Comparison of ENCODE assay signal across 5 worm cellular contexts in the genomic region with DNA sequence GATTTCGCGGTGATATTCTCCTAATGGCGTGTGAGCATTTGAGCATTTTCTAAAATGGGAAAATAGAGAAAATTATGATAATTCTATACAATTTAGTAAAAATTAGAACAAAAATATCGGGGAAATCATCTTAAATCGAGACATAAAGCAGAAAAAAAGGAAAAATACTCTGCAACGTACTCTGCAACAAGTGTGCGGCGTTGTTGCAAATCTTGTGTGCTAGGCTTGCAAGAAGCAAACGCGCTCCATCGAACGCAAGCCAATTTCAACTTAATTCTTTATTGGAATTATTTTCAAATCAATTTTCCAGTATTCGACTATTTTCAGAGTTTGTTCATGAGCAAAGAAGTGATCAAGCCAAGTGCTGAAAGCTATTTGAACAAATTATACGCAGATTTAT.
TF ChIP-seq lines count a peak whose summit lies in the region.

A gene (minus strand): TSS at position 49 of the 400 bp plus-strand sequence.
A gene (plus strand): TSS at position 282 of the 400 bp plus-strand sequence.
A gene (plus strand): TSS at position 338 of the 400 bp plus-strand sequence.

TF ChIP-seq in whole organism, L1 larva, 84 proteins besides CTCF, POLR2A, EP300 and RAD21 (continues in another document):
- peak; percentile 79 for TF ChIP-seq lin-13 (GFP tag; optimal IDR thresholded peaks at IDR 0.05; lab: Kevin White, UChicago)
- TF ChIP-seq pag-3 (tag; optimal IDR thresholded peaks at IDR 0.05; lab: Kevin White, UChicago; ENCODE audit: borderline replicate concordance, insufficient read depth), result no peak
- TF ChIP-seq fkh-4 (tag; optimal IDR thresholded peaks at IDR 0.05; lab: Kevin White, UChicago; ENCODE audit: borderline replicate concordance), result no peak
- peak; percentile 12 for TF ChIP-seq elt-2 (tag; optimal IDR thresholded peaks at IDR 0.05; lab: Kevin White, UChicago)
- TF ChIP-seq nhr-237 (tag; optimal IDR thresholded peaks at IDR 0.05; lab: Kevin White, UChicago), result no peak
- peak; percentile 85 for TF ChIP-seq rnt-1 (tag; optimal IDR thresholded peaks at IDR 0.05; lab: Kevin White, UChicago)
- TF ChIP-seq snu-23 (GFP tag; optimal IDR thresholded peaks at IDR 0.05; lab: Kevin White, UChicago), result peak; percentile 83
- TF ChIP-seq zip-4 (GFP tag; optimal IDR thresholded peaks at IDR 0.05; lab: Kevin White, UChicago), result no peak
- TF ChIP-seq unc-98 (GFP tag; IDR thresholded peaks at IDR 0.05; lab: Robert Waterston, UW), result no peak
- peak; percentile 19 for TF ChIP-seq F16B12.6 (tag; optimal IDR thresholded peaks at IDR 0.05; lab: Kevin White, UChicago)
- TF ChIP-seq tbx-2 (tag; optimal IDR thresholded peaks at IDR 0.05; lab: Kevin White, UChicago), result peak; percentile 75
- TF ChIP-seq lir-3 (tag; optimal IDR thresholded peaks at IDR 0.05; lab: Kevin White, UChicago; ENCODE audit: poor library complexity), result peak; percentile 65
- peak; percentile 69 for TF ChIP-seq vab-15 (tag; optimal IDR thresholded peaks at IDR 0.05; lab: Kevin White, UChicago)
- peak; percentile 78 for TF ChIP-seq dsc-1 (tag; optimal IDR thresholded peaks at IDR 0.05; lab: Kevin White, UChicago)
- TF ChIP-seq aha-1 (tag; optimal IDR thresholded peaks at IDR 0.05; lab: Kevin White, UChicago), result no peak
- TF ChIP-seq blmp-1 (tag; optimal IDR thresholded peaks at IDR 0.05; lab: Kevin White, UChicago), result peak; percentile 75

TF ChIP-seq in whole organism, L3 larva, 47 proteins besides CTCF, POLR2A, EP300 and RAD21 (continues in another document):
- TF ChIP-seq mml-1 (tag; optimal IDR thresholded peaks at IDR 0.05; lab: Kevin White, UChicago), result no peak
- no peak for TF ChIP-seq nhr-77 (tag; optimal IDR thresholded peaks at IDR 0.05; lab: Kevin White, UChicago)
- peak; percentile 28 for TF ChIP-seq elt-2 (tag; optimal IDR thresholded peaks at IDR 0.05; lab: Kevin White, UChicago)
- TF ChIP-seq ceh-28 (tag; optimal IDR thresholded peaks at IDR 0.05; lab: Kevin White, UChicago), result peak; percentile 54
- peak; percentile 95 for TF ChIP-seq egl-5 (tag; optimal IDR thresholded peaks at IDR 0.05; lab: Kevin White, UChicago)
- TF ChIP-seq sea-2 (GFP tag; optimal IDR thresholded peaks at IDR 0.05; lab: Kevin White, UChicago), result no peak
- peak; percentile 32 for TF ChIP-seq skn-1 (tag; optimal IDR thresholded peaks at IDR 0.05; lab: Kevin White, UChicago)
- no peak for TF ChIP-seq egl-27 (tag; optimal IDR thresholded peaks at IDR 0.05; lab: Kevin White, UChicago)
- TF ChIP-seq eor-1 (tag; optimal IDR thresholded peaks at IDR 0.05; lab: Kevin White, UChicago), result no peak
- peak; percentile 70 for TF ChIP-seq lin-39 (tag; optimal IDR thresholded peaks at IDR 0.05; lab: Kevin White, UChicago)
- no peak for TF ChIP-seq ztf-4 (tag; optimal IDR thresholded peaks at IDR 0.05; lab: Kevin White, UChicago)
- no peak for TF ChIP-seq lsy-12 (tag; optimal IDR thresholded peaks at IDR 0.05; lab: Kevin White, UChicago)
- TF ChIP-seq nhr-25 (tag; optimal IDR thresholded peaks at IDR 0.05; lab: Kevin White, UChicago), result peak; percentile 72
- TF ChIP-seq ceh-16 (tag; optimal IDR thresholded peaks at IDR 0.05; lab: Kevin White, UChicago), result no peak
- no peak for TF ChIP-seq nhr-12 (tag; optimal IDR thresholded peaks at IDR 0.05; lab: Kevin White, UChicago)
- TF ChIP-seq ztf-11 (tag; optimal IDR thresholded peaks at IDR 0.05; lab: Kevin White, UChicago), result no peak
- TF ChIP-seq zag-1 (tag; optimal IDR thresholded peaks at IDR 0.05; lab: Kevin White, UChicago), result no peak
- peak; percentile 66 for TF ChIP-seq hmg-11 (tag; optimal IDR thresholded peaks at IDR 0.05; lab: Kevin White, UChicago)
- TF ChIP-seq fkh-2 (tag; optimal IDR thresholded peaks at IDR 0.05; lab: Kevin White, UChicago), result no peak

TF ChIP-seq in whole organism, early embryonic, 17 proteins besides CTCF, POLR2A, EP300 and RAD21:
- no peak for TF ChIP-seq ama-1 (optimal IDR thresholded peaks at IDR 0.05; lab: Kevin White, UChicago)
- TF ChIP-seq scrt-1 (GFP tag; IDR thresholded peaks at IDR 0.05; lab: Robert Waterston, UW), result peak; percentile 67; the same call in 1 of the 2 replicates
- TF ChIP-seq tbx-11 (GFP tag; IDR thresholded peaks at IDR 0.05; lab: Robert Waterston, UW), result peak; percentile 58; the same call in 1 of the 2 replicates
- TF ChIP-seq hmbx-1 (tag; optimal IDR thresholded peaks at IDR 0.05; lab: Kevin White, UChicago), result peak; percentile 48
- TF ChIP-seq tra-4 (tag; optimal IDR thresholded peaks at IDR 0.05; lab: Kevin White, UChicago), result no peak
- peak; percentile 65 for TF ChIP-seq ceh-36 (tag; optimal IDR thresholded peaks at IDR 0.05; lab: Kevin White, UChicago)
- TF ChIP-seq B0310.2 (tag; optimal IDR thresholded peaks at IDR 0.05; lab: Kevin White, UChicago), result no peak
- peak; percentile 19 for TF ChIP-seq hmg-4 (GFP tag; optimal IDR thresholded peaks at IDR 0.05; lab: Kevin White, UChicago)
- TF ChIP-seq sea-1 (GFP tag; conservative IDR thresholded peaks at IDR 0.05; lab: Robert Waterston, UW), result peak; percentile 77
- peak; percentile 61 for TF ChIP-seq flt-1 (GFP tag; IDR thresholded peaks at IDR 0.05; lab: Robert Waterston, UW)
- peak; percentile 53 for TF ChIP-seq aly-1 (tag; optimal IDR thresholded peaks at IDR 0.05; lab: Kevin White, UChicago)
- peak; percentile 23 for TF ChIP-seq hnd-1 (tag; optimal IDR thresholded peaks at IDR 0.05; lab: Kevin White, UChicago)
- peak; percentile 26 for TF ChIP-seq ets-7 (tag; optimal IDR thresholded peaks at IDR 0.05; lab: Kevin White, UChicago)
- peak; percentile 60 for TF ChIP-seq ceh-13 (GFP tag; optimal IDR thresholded peaks at IDR 0.05; lab: Kevin White, UChicago)
- peak; percentile 88 for TF ChIP-seq F13C5.2 (tag; optimal IDR thresholded peaks at IDR 0.05; lab: Kevin White, UChicago)
- peak; percentile 69 for TF ChIP-seq pes-1 (GFP tag; IDR thresholded peaks at IDR 0.05; lab: Robert Waterston, UW)
- TF ChIP-seq tbx-37 (GFP tag; conservative IDR thresholded peaks at IDR 0.05; lab: Robert Waterston, UW), result peak; percentile 58; the same call in 1 of the 2 replicates

TF ChIP-seq in whole organism, midembryonic, 9 proteins besides CTCF, POLR2A, EP300 and RAD21:
- TF ChIP-seq ztf-23 (GFP tag; IDR thresholded peaks at IDR 0.05; lab: Robert Waterston, UW), result peak; percentile 82; the same call in 1 of the 2 replicates
- peak; percentile 54; the same call in 1 of the 2 replicates for TF ChIP-seq tab-1 (GFP tag; IDR thresholded peaks at IDR 0.05; lab: Robert Waterston, UW)
- TF ChIP-seq cog-1 (tag; optimal IDR thresholded peaks at IDR 0.05; lab: Kevin White, UChicago), result peak; percentile 24
- no peak for TF ChIP-seq ref-1 (GFP tag; conservative IDR thresholded peaks at IDR 0.05; lab: Robert Waterston, UW)
- TF ChIP-seq ztf-29 (GFP tag; IDR thresholded peaks at IDR 0.05; lab: Robert Waterston, UW), result peak; percentile 79
- TF ChIP-seq med-1 (GFP tag; optimal IDR thresholded peaks at IDR 0.05; lab: Kevin White, UChicago; ENCODE audit: insufficient read depth), result peak; percentile 88
- no peak for TF ChIP-seq T22C8.4 (GFP tag; IDR thresholded peaks at IDR 0.05; lab: Robert Waterston, UW)
- peak; percentile 86 for TF ChIP-seq flt-1 (GFP tag; IDR thresholded peaks at IDR 0.05; lab: Robert Waterston, UW)
- TF ChIP-seq klf-2 (GFP tag; conservative IDR thresholded peaks at IDR 0.05; lab: Robert Waterston, UW), result peak; percentile 80

TF ChIP-seq in whole organism, young adult, 124 proteins besides CTCF, POLR2A, EP300 and RAD21 (continues in another document):
- TF ChIP-seq snpc-3.4 (tag; optimal IDR thresholded peaks at IDR 0.05; lab: Kevin White, UChicago) (peak; percentile 3), pbrm-1 (GFP tag; IDR thresholded peaks at IDR 0.05; lab: Robert Waterston, UW) (no peak), mes-4 (tag; optimal IDR thresholded peaks at IDR 0.05; lab: Kevin White, UChicago) (no peak), lag-1 (GFP tag; IDR thresholded peaks at IDR 0.05; lab: Robert Waterston, UW) (no peak), F37B4.10 (GFP tag; IDR thresholded peaks at IDR 0.05; lab: Robert Waterston, UW) (no peak), let-607 (tag; optimal IDR thresholded peaks at IDR 0.05; lab: Kevin White, UChicago) (no peak), F22D6.2 (tag; optimal IDR thresholded peaks at IDR 0.05; lab: Kevin White, UChicago) (no peak), madf-8 (GFP tag; conservative IDR thresholded peaks at IDR 0.05; lab: Robert Waterston, UW) (no peak), hlh-12 (tag; optimal IDR thresholded peaks at IDR 0.05; lab: Kevin White, UChicago) (no peak), egl-18 (GFP tag; IDR thresholded peaks at IDR 0.05; lab: Robert Waterston, UW) (no peak), efl-1 (GFP tag; optimal IDR thresholded peaks at IDR 0.05; lab: Kevin White, UChicago) (peak; percentile 38), K12H6.12 (tag; optimal IDR thresholded peaks at IDR 0.05; lab: Kevin White, UChicago) (no peak), egl-44 (GFP tag; IDR thresholded peaks at IDR 0.05; lab: Robert Waterston, UW) (no peak), B0035.1 (tag; optimal IDR thresholded peaks at IDR 0.05; lab: Kevin White, UChicago) (no peak), bed-1 (GFP tag; IDR thresholded peaks at IDR 0.05; lab: Robert Waterston, UW) (no peak), Y95B8A.8 (GFP tag; IDR thresholded peaks at IDR 0.05; lab: Robert Waterston, UW) (no peak), ztf-18 (tag; optimal IDR thresholded peaks at IDR 0.05; lab: Kevin White, UChicago) (peak; percentile 39), ceh-58 (GFP tag; IDR thresholded peaks at IDR 0.05; lab: Robert Waterston, UW) (no peak), F10E7.11 (tag; optimal IDR thresholded peaks at IDR 0.05; lab: Kevin White, UChicago) (no peak), F57C9.4 (tag; optimal IDR thresholded peaks at IDR 0.05; lab: Kevin White, UChicago) (no peak), somi-1 (GFP tag; optimal IDR thresholded peaks at IDR 0.05; lab: Kevin White, UChicago) (no peak), akir-1 (GFP tag; optimal IDR thresholded peaks at IDR 0.05; lab: Kevin White, UChicago) (no peak), D2030.7 (GFP tag; IDR thresholded peaks at IDR 0.05; lab: Robert Waterston, UW) (peak; percentile 40), nhr-27 (tag; optimal IDR thresholded peaks at IDR 0.05; lab: Kevin White, UChicago) (no peak), hsf-1 (GFP tag; IDR thresholded peaks at IDR 0.05; lab: Robert Waterston, UW) (no peak), Y53F4B.3 (GFP tag; IDR thresholded peaks at IDR 0.05; lab: Robert Waterston, UW) (no peak), egrh-3 (GFP tag; IDR thresholded peaks at IDR 0.05; lab: Robert Waterston, UW) (no peak), B0336.3 (GFP tag; IDR thresholded peaks at IDR 0.05; lab: Robert Waterston, UW) (no peak), tbx-9 (tag; optimal IDR thresholded peaks at IDR 0.05; lab: Kevin White, UChicago; ENCODE audit: borderline replicate concordance) (no peak), ekl-4 (GFP tag; IDR thresholded peaks at IDR 0.05; lab: Robert Waterston, UW) (no peak), hmg-20 (GFP tag; IDR thresholded peaks at IDR 0.05; lab: Robert Waterston, UW) (no peak), sdz-38 (tag; optimal IDR thresholded peaks at IDR 0.05; lab: Kevin White, UChicago) (no peak), athp-1 (tag; optimal IDR thresholded peaks at IDR 0.05; lab: Kevin White, UChicago) (no peak), F33H1.4 (GFP tag; IDR thresholded peaks at IDR 0.05; lab: Robert Waterston, UW) (peak; percentile 46)
